Worm (Caenorhabditis elegans) whole organism, dauer: Measurements from ENCODE around the gene algn-3.

Source experiments
- unc-62 ChIP-seq: sonication (generic microtip); optimal IDR thresholded peaks from 2 replicates; lab custom pipeline; 2017; ENCODE audit warnings: missing biosample characterization, missing genetic modification reagents, missing genetic modification characterization

algn-3 gene

DNA sequence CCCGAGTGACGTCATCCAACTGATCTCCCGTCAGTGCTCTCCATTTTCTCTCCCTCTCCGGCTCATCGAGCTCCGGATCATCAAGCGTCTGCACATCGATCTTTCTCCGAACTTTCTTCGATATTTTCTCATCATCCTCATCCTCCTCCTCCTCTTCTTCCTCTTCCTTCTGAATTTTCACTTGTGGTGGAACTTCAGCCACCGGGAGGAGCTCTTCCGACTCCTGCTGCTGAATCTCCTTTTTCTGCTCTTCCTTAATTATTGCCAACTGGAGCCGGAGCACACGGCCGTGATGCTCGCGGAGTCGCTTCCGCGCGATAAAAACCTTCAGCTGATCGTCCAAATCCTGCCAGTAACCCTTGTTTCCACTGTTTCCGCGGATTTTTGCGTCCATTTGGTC is 3.7 kb upstream of the algn-3 start:
- TF ChIP-seq unc-62 (GFP tag; lab: Kevin White, UChicago), result no peak

DNA sequence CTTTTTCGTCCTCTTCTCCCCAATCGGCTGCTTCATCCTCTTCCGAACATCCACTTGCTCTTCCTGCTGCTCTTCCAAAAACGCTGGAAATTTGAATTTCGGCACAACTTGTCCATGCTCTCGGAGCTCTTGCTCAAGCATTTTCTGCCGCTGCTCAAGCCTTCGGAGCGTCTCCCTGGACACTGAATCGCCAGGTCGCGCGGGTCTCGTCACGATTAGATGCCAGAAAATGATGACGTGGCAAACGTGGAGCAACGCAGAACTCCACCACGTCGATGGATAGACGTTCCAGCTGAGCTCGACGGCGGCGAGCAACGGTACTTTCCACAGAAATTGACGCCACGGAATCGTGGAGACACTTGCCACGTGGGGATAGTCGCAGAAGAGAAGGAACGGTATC is 3.4 kb downstream of the algn-3 start:
- TF ChIP-seq unc-62 (GFP tag; lab: Kevin White, UChicago), result no peak

DNA sequence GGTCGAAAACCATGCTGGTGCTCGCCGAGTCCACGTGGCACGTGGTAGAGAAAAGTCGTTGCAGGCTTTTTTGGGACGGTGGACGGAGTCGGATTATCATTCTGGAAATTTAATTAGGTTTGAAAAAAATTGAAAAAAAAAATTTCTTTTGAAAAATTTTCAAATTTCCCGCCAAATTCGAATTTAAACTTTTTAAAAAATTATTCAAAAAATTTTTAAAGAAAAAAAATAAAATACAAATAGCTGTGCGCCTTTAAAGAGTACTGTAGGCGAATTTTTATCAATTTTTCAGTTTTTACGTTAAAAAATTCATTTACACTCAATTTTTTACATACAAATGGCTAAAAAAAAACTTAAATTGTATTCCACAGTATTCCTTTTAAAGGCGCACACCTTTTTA is 5.8 kb downstream of the algn-3 start, which contains the start of gene K09E4.3:
K09E4.3 (minus strand) TSS at position 101 of the 400 bp plus-strand sequence.
- no peak for TF ChIP-seq unc-62 (GFP tag; lab: Kevin White, UChicago)

- TF ChIP-seq unc-62 (GFP tag; lab: Kevin White, UChicago), result no peak
These were observed 10.6 kb downstream of the algn-3 start, which contains the start of gene K09E4.4 for ce11 chrII:14122065-14122464. Gene K09E4.4, minus strand, starts transcription at chrII:14122165.

- no peak for TF ChIP-seq unc-62 (GFP tag; lab: Kevin White, UChicago)
These were observed 14.2 kb downstream of the algn-3 start for ce11 chrII:14118391-14118790.

DNA sequence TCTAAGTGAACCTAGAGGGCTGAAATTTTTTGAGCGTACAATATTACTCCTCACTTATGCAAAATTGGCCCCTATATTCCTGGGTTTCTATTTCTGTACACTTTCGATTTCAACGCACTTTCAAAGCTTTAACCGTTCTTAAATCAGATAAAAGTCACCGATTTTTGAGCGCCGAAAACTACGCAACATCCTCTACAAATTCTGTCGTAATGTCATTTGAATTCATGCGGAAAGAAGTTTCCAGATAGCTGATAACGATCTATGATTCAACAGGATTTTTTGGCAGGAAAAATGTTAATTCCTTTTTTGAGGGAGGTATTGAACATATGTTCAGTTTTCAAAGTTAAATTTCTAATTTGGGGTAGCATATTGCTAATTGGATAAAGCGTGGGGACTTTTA is 19.8 kb downstream of the algn-3 start:
- TF ChIP-seq unc-62 (GFP tag; lab: Kevin White, UChicago), result no peak

- no peak for TF ChIP-seq unc-62 (GFP tag; lab: Kevin White, UChicago)
These were observed 23.4 kb downstream of the algn-3 start, which contains the start of gene cpg-7 for ce11 chrII:14109184-14109664. Gene cpg-7, minus strand, starts transcription at chrII:14109234.

DNA sequence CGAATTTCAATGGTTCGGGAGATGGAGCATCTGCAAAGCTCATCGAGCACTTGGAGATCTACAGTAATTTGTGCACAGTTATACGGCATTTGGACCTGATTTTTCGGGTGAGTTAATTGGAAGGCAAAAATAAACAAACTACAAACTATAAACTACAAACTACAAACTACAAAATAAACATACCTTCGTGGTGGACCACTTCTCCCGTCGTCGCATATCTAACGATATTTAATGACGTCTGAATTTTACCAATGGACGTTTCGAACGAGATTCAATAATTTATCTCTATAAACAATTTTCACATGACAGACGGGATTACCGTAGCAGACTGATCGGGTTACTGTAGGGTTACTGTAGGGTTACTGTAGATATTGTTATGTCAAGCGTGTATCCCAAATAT is 26.5 kb downstream of the algn-3 start:
- TF ChIP-seq unc-62 (GFP tag; lab: Kevin White, UChicago), result no peak

ce11 chrII:14104470-14104869 is 28.2 kb downstream of the algn-3 start, which contains the start of gene gur-4:
Gene gur-4, plus strand, starts transcription at chrII:14104770.
- no peak for TF ChIP-seq unc-62 (GFP tag; lab: Kevin White, UChicago)

ce11 chrII:14102112-14102511 is 30.5 kb downstream of the algn-3 start:
- TF ChIP-seq unc-62 (GFP tag; lab: Kevin White, UChicago), result no peak

DNA sequence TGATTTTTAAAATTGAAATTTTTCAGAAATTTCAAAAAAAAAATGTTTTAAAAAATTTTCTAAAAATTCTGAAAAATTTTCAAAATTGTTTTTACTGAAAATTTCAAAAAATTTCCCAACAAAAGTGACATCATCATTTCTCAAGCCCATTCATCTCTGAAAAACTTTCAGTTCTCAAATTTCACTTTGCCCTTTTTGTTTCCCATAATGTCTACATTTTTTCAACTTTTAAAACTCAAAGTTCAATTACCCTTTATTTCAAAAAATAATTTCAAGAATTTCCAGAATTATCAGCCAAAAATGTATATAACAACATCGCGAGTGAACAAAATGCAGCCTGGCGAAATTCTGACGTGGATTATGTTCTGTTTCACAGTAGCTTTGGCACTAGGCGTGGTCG is 31.7 kb downstream of the algn-3 start, which contains the start of gene bkip-1:
bkip-1 (plus strand) TSS at position 301 of the 400 bp plus-strand sequence.
- no peak for TF ChIP-seq unc-62 (GFP tag; lab: Kevin White, UChicago)

DNA sequence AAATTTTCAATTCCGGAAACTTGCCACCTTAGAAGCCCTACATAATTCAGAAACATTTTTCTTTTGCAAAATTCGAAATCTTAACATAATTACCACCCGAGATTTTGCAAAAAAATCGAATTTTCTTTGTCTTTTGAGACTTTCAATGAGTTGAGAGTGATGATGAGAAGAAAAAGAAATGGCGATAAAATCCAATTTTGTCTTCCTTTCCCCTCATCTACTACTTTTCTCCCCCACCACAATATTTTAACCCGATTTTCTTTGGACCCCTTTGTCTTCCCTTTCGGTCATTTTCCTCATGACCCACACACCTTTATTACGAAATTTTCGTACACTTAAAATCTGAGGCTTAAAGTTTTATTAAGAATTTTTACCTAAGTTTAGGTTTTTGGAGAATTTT is 34.3 kb downstream of the algn-3 start:
- no peak for TF ChIP-seq unc-62 (GFP tag; lab: Kevin White, UChicago)

- no peak for TF ChIP-seq unc-62 (GFP tag; lab: Kevin White, UChicago)
These were observed 35.1 kb downstream of the algn-3 start, which contains the start of gene Y39G8C.2 for ce11 chrII:14097518-14097917. Gene Y39G8C.2, minus strand, starts transcription at chrII:14097618.

DNA sequence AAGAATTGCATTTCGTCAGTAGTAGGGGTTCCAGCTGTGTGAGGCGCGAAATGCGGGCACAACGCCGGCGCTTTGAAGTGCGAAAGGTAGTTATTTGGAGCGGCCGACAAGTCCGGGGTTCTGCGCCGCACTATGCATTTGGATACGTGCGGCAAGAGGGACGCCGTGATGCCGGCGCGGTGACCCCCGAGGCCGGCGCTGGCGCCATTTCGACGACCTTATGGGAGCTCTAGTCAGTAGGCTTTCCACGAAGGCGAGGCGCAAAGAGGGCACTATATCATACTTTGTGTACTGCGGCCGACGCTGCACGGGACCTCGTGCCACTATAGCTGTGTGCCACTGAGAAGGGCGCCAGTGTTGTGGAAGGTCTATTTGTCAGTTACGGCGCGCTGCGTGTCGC is 35.8 kb downstream of the algn-3 start:
- TF ChIP-seq unc-62 (GFP tag; lab: Kevin White, UChicago), result no peak

- TF ChIP-seq unc-62 (GFP tag; lab: Kevin White, UChicago), result no peak
These were observed 36.8 kb downstream of the algn-3 start for ce11 chrII:14095875-14096274.

DNA sequence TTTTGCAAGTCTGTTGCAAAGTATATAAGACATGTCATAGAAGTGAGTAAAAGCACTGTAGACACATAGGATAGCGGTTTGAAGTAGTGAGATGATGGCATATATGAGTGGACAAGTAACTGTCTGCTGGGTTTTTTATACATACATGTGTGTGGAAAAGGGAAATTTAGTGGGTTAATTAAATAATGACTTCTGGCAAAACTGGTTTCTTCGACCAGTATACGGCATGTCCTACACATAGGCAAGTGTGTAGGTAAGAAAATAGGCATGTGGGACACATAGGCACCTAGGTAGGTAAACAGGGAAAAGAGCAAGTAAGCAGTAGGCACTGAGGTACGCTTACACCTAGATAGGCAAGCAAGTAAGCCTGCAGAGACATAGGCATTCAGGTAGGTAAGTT is 38.0 kb downstream of the algn-3 start, which contains the start of gene col-87:
col-87 (minus strand) TSS at position 101 of the 400 bp plus-strand sequence.
- TF ChIP-seq unc-62 (GFP tag; lab: Kevin White, UChicago), result no peak

- TF ChIP-seq unc-62 (GFP tag; lab: Kevin White, UChicago), result no peak
These were observed 41.5 kb downstream of the algn-3 start for ce11 chrII:14091182-14091581.
